Fruit fly (Drosophila melanogaster): Measurements from ENCODE around the gene Cpr65Ax2.

The Cpr65Ax2 gene

DNA sequence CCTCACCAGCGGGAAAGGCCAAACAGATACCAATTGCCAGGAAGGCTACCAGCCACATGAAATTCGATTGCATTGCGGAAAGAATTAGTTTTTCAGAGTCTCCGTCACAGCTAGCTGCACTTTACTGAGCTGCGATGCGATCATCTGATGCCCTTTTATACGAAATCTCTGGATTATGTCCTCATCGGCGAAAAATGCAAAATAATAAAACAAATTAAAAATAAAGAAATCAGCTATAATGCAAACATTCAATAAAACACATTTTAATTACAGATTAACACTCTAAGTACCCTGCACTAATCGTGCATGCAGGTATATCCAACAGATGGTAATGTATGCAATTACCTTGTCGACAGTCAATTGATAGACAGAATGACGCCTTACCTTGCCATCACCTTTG, 18.6 kb downstream of the Cpr65Ax2 start, which contains the start of gene Cpr65Au:
Gene Cpr65Au (minus strand): TSS at position 101 of the 400 bp plus-strand sequence.
- TF ChIP-seq emc (GFP tag; optimal IDR thresholded peaks at IDR 0.05) (no peak), CG2889 (GFP tag; IDR thresholded peaks at IDR 0.05) (no peak), Pdp1 (GFP tag; optimal IDR thresholded peaks at IDR 0.05) (no peak), fd3F (GFP tag; optimal IDR thresholded peaks at IDR 0.05) (no peak), mld (GFP tag; IDR thresholded peaks at IDR 0.05; ENCODE audit: partially characterized antibody) (no peak), CG7839 (tag; optimal IDR thresholded peaks at IDR 0.05) (no peak)

DNA sequence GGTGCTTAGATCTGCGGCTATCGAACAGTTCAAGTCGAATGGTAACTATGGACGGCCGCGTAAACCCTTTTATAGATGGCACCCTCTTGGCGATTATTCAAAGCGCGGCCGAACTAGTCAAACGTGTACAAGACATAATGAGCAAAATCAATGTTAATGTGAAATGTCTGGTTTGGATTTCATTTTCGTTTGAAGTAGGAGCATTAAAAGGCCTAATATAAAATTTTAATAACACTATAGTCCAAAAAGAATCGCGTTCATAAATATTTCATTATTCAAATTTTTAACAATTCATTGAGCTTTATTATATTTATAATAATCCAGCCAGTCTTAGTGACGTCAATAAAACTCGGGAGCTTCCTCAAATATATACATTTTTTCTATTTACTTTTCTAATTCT, 19.7 kb downstream of the Cpr65Ax2 start, which contains the start of gene Lcp65Ag3:
Gene Lcp65Ag3 (minus strand): TSS at position 46 of the 400 bp plus-strand sequence.
- no peak for TF ChIP-seq tap (tag; optimal IDR thresholded peaks at IDR 0.05)
- no peak for TF ChIP-seq Jarid2 (GFP tag; optimal IDR thresholded peaks at IDR 0.05)
- TF ChIP-seq Ets97D (GFP tag; optimal IDR thresholded peaks at IDR 0.05) = no peak
- peak; percentile 47 for TF ChIP-seq vvl (GFP tag; IDR thresholded peaks at IDR 0.05)
- TF ChIP-seq Rfx (GFP tag; IDR thresholded peaks at IDR 0.05) = 0 out of 2 replicates have a peak, but pooled peaks have one; percentile 11
- TF ChIP-seq CG13894 (tag; optimal IDR thresholded peaks at IDR 0.05) = peak; percentile 56
- peak; percentile 70 for TF ChIP-seq abd-A (tag; optimal IDR thresholded peaks at IDR 0.05)
- no peak for TF ChIP-seq en (GFP tag; optimal IDR thresholded peaks at IDR 0.05)
- no peak for TF ChIP-seq CG13296 (GFP tag; optimal IDR thresholded peaks at IDR 0.05)
- TF ChIP-seq Dbx (GFP tag; IDR thresholded peaks at IDR 0.05) = no peak
- no peak for TF ChIP-seq MBD-R2 (GFP tag; IDR thresholded peaks at IDR 0.05)

DNA sequence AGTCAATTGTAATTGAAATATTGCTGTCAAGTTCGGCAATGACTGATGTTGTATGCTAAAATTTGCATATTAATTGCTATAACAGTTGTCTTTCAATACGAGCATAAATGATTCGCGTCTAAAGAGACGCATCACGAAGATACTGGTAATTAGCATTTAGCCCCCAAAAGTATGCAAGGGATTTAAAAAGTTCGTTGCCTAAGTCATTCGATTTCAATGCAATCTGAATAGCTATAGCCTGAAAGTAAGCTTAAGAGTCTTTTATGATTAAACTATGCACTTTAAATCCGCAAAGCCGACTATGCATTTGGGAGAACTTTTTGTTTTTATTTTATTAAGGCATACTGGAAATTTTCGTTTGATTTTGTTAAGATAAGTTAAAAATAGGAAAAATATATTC, 21.1 kb downstream of the Cpr65Ax2 start:
- TF ChIP-seq amos (GFP tag; IDR thresholded peaks at IDR 0.05; ENCODE audit: partially characterized antibody) (peak; percentile 12; the same call in 1 of the 2 replicates), Vsx1 (GFP tag; optimal IDR thresholded peaks at IDR 0.05) (peak; percentile 48), lola (GFP tag; optimal IDR thresholded peaks at IDR 0.05) (peak in 1 of 3 experiments; percentile 38), zen (tag; optimal IDR thresholded peaks at IDR 0.05) (peak; percentile 63), CG11247 (GFP tag; IDR thresholded peaks at IDR 0.05) (peak; percentile 88), vvl (GFP tag; IDR thresholded peaks at IDR 0.05) (peak; percentile 84), pros (GFP tag; optimal IDR thresholded peaks at IDR 0.05) (peak; percentile 24), CG12155 (GFP tag; optimal IDR thresholded peaks at IDR 0.05) (no peak), btn (GFP tag; optimal IDR thresholded peaks at IDR 0.05) (no peak)

- TF ChIP-seq CG5180 (GFP tag; optimal IDR thresholded peaks at IDR 0.05) (peak; percentile 75), D (optimal IDR thresholded peaks at IDR 0.05) (peak; percentile 60), D (GFP tag; optimal IDR thresholded peaks at IDR 0.05) (no peak), CG9797 (GFP tag; optimal IDR thresholded peaks at IDR 0.05) (no peak)
Measured at dm6 chr3L:6125409-6125689, 25.3 kb downstream of the Cpr65Ax2 start.

DNA sequence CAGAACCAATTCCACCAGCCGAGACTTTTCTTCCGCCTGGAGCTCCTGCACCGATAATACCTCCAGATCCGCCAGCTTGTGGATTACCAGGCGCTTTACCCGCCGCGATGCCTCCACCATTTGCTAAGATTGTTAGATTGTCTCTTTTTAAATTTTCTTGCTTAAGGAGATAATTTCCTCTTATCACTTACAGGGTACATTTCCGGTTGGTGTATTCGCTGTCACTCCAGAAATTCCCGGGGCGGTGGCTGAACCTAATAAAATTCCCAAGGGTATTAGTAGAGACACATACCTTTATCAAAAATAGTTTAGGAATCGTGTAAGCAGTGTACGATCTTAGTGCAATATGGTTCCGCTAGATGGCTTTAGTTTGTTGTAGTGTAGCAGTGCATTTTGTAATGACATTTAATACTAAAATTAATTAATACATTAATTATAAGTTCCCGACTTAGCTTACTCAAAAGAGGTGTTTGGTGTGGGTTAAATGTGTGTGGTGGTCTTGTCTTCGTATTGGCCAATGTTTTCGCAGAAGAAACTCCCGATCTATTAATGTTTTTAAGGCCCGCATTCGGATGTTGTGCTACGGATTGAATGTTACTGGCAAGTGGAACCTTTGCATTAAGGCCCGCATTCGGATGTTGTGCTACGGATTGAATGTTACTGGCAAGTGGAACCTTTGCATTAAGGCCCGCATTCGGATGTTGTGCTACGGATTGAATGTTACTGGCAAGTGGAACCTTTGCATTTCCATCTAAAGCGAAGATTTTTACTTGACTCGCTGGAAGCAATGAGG, 25.8 kb downstream of the Cpr65Ax2 start:
- TF ChIP-seq CG8478 (optimal IDR thresholded peaks at IDR 0.05) = no peak
- peak; percentile 97 for TF ChIP-seq CG30020 (tag; optimal IDR thresholded peaks at IDR 0.05)
- peak; percentile 66 for TF ChIP-seq CG8290 (GFP tag; optimal IDR thresholded peaks at IDR 0.05)
- peak; percentile 24 to 83 for TF ChIP-seq CG8290 (tag; optimal IDR thresholded peaks at IDR 0.05)
- TF ChIP-seq Dref (GFP tag; IDR thresholded peaks at IDR 0.05) = no peak
- TF ChIP-seq CG2875 (GFP tag; optimal IDR thresholded peaks at IDR 0.05) = peak; percentile 84
- no peak for TF ChIP-seq Dip3 (GFP tag; optimal IDR thresholded peaks at IDR 0.05)
- no peak for TF ChIP-seq CG15073 (GFP tag; optimal IDR thresholded peaks at IDR 0.05)
- no peak for TF ChIP-seq ro (GFP tag; IDR thresholded peaks at IDR 0.05)
- TF ChIP-seq Blimp-1 (GFP tag; optimal IDR thresholded peaks at IDR 0.05) = peak; percentile 42
- peak; percentile 49; the same call in 1 of the 2 replicates for TF ChIP-seq wdn (GFP tag; IDR thresholded peaks at IDR 0.05)
- peak; percentile 34 for TF ChIP-seq CG9437 (GFP tag; optimal IDR thresholded peaks at IDR 0.05)
- no peak; the same call in 1 of the 2 replicates for TF ChIP-seq Ravus (GFP tag; IDR thresholded peaks at IDR 0.05)
- TF ChIP-seq CG18011 (GFP tag; optimal IDR thresholded peaks at IDR 0.05) = no peak
- peak; percentile 70 for TF ChIP-seq CG10267 (tag; optimal IDR thresholded peaks at IDR 0.05)
- no peak for TF ChIP-seq Poxn (GFP tag; IDR thresholded peaks at IDR 0.05)
